Worm (Caenorhabditis elegans) whole organism, L2 larva: ENCODE data around the gene M03C11.9.

Experiments used
- C34F6.9 ChIP-seq: fragments of 150-350 bp; optimal IDR thresholded peaks from 2 replicates; lab custom pipeline; 2014; ENCODE audit warnings: missing biosample characterization, missing genetic modification characterization
- aly-2 ChIP-seq: fragments of 150-350 bp; optimal IDR thresholded peaks from 2 replicates; lab custom pipeline; 2014; ENCODE audit warnings: missing biosample characterization, missing genetic modification characterization
- ama-1 ChIP-seq: fragments of 150-350 bp; optimal IDR thresholded peaks from 2 replicates; lab custom pipeline; 2018; ENCODE audit warnings: inconsistent platforms
- ceh-82 ChIP-seq: fragments of 150-350 bp; optimal IDR thresholded peaks from 2 replicates; lab custom pipeline; 2014; ENCODE audit warnings: missing biosample characterization, missing genetic modification characterization
- lin-13 ChIP-seq: fragments of 150-350 bp; optimal IDR thresholded peaks from 2 replicates; lab custom pipeline; 2014; ENCODE audit warnings: missing biosample characterization, missing genetic modification reagents, missing genetic modification characterization
- mdl-1 ChIP-seq, 2 experiments: fragments of 150-350 bp in 1 of 2; sonication (generic microtip) in 1 of 2; optimal IDR thresholded peaks; 2 replicates each; lab custom pipeline; 2017; ENCODE audit warnings: missing biosample characterization in 2 of 2, missing genetic modification characterization in 2 of 2
- nhr-237 ChIP-seq: fragments of 150-350 bp; optimal IDR thresholded peaks from 2 replicates; lab custom pipeline; 2014; ENCODE audit warnings: missing biosample characterization, missing genetic modification characterization
- nhr-6 ChIP-seq: fragments of 150-350 bp; optimal IDR thresholded peaks from 2 replicates; lab custom pipeline; 2014; ENCODE audit warnings: missing biosample characterization, missing genetic modification characterization
- skn-1 ChIP-seq: sonication (generic microtip); optimal IDR thresholded peaks from 2 replicates; lab custom pipeline; 2017; ENCODE audit warnings: missing biosample characterization, missing genetic modification characterization
- sma-3 ChIP-seq: sonication (generic microtip); optimal IDR thresholded peaks from 2 replicates; lab custom pipeline; 2016; ENCODE audit warnings: missing genetic modification reagents, missing genetic modification characterization, missing compliant biosample characterization
- sma-9 ChIP-seq, 2 experiments: fragments of 150-350 bp in 1 of 2; sonication (generic microtip) in 1 of 2; optimal IDR thresholded peaks; 2 replicates each; lab custom pipeline; 2014 to 2016; ENCODE audit warnings: missing genetic modification characterization in 2 of 2, mild to moderate bottlenecking in 1 of 2, missing biosample characterization in 1 of 2, missing compliant biosample characterization in 1 of 2, missing genetic modification reagents in 1 of 2, moderate library complexity in 1 of 2
- unc-39 ChIP-seq: fragments of 150-350 bp; optimal IDR thresholded peaks from 2 replicates; lab custom pipeline; 2014; ENCODE audit warnings: missing biosample characterization, missing genetic modification characterization
- unc-62 ChIP-seq: fragments of 150-350 bp; optimal IDR thresholded peaks from 2 replicates; lab custom pipeline; 2014; ENCODE audit warnings: missing biosample characterization, missing genetic modification reagents, missing genetic modification characterization
- ztf-11 ChIP-seq: sonication (generic microtip); optimal IDR thresholded peaks from 2 replicates; lab custom pipeline; 2017; ENCODE audit warnings: missing biosample characterization, missing genetic modification characterization

DNA sequence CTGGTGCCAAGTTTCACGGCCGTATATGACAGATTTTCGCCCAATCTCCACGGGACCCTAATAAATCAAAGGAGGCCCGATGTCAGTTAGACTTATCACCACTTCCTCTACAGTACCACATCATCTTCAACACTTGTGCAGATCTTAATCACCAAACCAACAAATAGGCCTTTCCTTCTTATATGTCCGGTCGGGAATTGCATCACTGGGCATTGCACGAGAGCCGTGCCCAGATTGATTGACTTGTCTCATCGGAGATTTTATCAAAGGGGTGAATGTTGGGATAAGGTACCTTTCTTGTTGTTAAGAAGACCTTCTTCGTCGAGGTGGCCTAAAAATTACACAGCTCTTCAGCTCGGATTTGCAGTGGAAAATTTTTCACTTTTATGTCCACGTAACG lies 46.8 kb downstream of the M03C11.9 start:
- TF ChIP-seq lin-13 (no peak), mdl-1 (tag; optimal IDR thresholded peaks at IDR 0.05; lab: Kevin White, UChicago) (no peak), ama-1 (lab: Kevin White, UChicago) (no peak), unc-62 (no peak), C34F6.9 (tag; lab: Kevin White, UChicago) (no peak), nhr-237 (tag; lab: Kevin White, UChicago) (no peak), aly-2 (no peak), ceh-82 (tag; lab: Kevin White, UChicago) (no peak), sma-3 (no peak), skn-1 (tag; lab: Kevin White, UChicago) (no peak), nhr-6 (tag; lab: Kevin White, UChicago) (no peak), ztf-11 (tag; lab: Kevin White, UChicago) (no peak), sma-9 (GFP tag; optimal IDR thresholded peaks at IDR 0.05; lab: Kevin White, UChicago) (no peak), sma-9 (tag; optimal IDR thresholded peaks at IDR 0.05; lab: Kevin White, UChicago) (no peak), unc-39 (tag; lab: Kevin White, UChicago) (no peak)
